Worm (Caenorhabditis elegans): ENCODE results near the gene srg-38.

ce11 chrV:11147780-11148144 is 7.7 kb downstream of the srg-38 start:
- TF ChIP-seq flt-1 (GFP tag; IDR thresholded peaks at IDR 0.05) (no peak), ztf-23 (GFP tag; IDR thresholded peaks at IDR 0.05) (no peak), ztf-29 (GFP tag; IDR thresholded peaks at IDR 0.05) (no peak), T22C8.4 (GFP tag; IDR thresholded peaks at IDR 0.05) (no peak), ref-1 (GFP tag; conservative IDR thresholded peaks at IDR 0.05) (no peak), med-1 (GFP tag; optimal IDR thresholded peaks at IDR 0.05; ENCODE audit: insufficient read depth) (no peak), klf-2 (GFP tag; conservative IDR thresholded peaks at IDR 0.05) (no peak), cog-1 (tag; optimal IDR thresholded peaks at IDR 0.05) (no peak), tab-1 (GFP tag; IDR thresholded peaks at IDR 0.05) (no peak)

Data from whole organism, midembryonic.